Worm (Caenorhabditis elegans): Measurements from ENCODE around the gene tbc-6.

DNA sequence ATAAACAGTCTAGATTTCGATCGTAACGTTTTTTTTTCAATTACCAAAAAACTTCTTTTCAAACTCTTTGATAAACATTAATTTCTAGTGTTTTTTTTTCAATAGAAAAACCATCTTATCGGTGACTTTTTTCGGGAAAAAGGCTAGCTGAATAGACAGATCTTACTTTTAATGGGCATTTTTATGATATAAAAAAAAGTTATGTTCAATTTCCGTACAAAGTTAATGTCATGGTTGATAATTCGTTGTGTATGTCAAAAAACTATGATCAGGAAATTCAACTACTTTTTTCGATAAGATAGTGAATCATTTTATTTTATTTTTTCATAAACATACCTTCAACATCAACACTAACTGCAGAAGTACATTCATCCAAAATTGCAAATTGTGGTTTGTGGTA lies 36.6 kb downstream of the tbc-6 start:
- TF ChIP-seq med-1 (GFP tag; optimal IDR thresholded peaks at IDR 0.05; ENCODE audit: insufficient read depth): no peak
- TF ChIP-seq tab-1 (GFP tag; IDR thresholded peaks at IDR 0.05): no peak
- no peak for TF ChIP-seq ztf-23 (GFP tag; IDR thresholded peaks at IDR 0.05)
- no peak for TF ChIP-seq klf-2 (GFP tag; conservative IDR thresholded peaks at IDR 0.05)
- TF ChIP-seq ztf-29 (GFP tag; IDR thresholded peaks at IDR 0.05): no peak
- no peak for TF ChIP-seq T22C8.4 (GFP tag; IDR thresholded peaks at IDR 0.05)
- no peak for TF ChIP-seq flt-1 (GFP tag; IDR thresholded peaks at IDR 0.05)
- no peak for TF ChIP-seq ref-1 (GFP tag; conservative IDR thresholded peaks at IDR 0.05)
- no peak for TF ChIP-seq cog-1 (tag; optimal IDR thresholded peaks at IDR 0.05)

Measured in whole organism, midembryonic.